Worm (Caenorhabditis elegans) whole organism, L1 larva: ENCODE results near the gene F55B11.6.

Experiments used
- C04F5.9 ChIP-seq: sonication (generic microtip); optimal IDR thresholded peaks from 2 replicates; lab custom pipeline; 2016; ENCODE audit warnings: missing genetic modification characterization, missing compliant biosample characterization
- C34B4.2 ChIP-seq: sonication (generic microtip); optimal IDR thresholded peaks from 2 replicates; lab custom pipeline; 2017; ENCODE audit warnings: mild to moderate bottlenecking, missing genetic modification characterization, missing compliant biosample characterization
- aha-1 ChIP-seq: fragments of 150-350 bp; optimal IDR thresholded peaks from 2 replicates; lab custom pipeline; 2014; ENCODE audit warnings: missing biosample characterization, missing genetic modification characterization
- alr-1 ChIP-seq: fragments of 200-800 bp; sonication (Bioruptor generic); optimal IDR thresholded peaks from 2 replicates; lab custom pipeline; 2018; ENCODE audit warnings: borderline replicate concordance, mild to moderate bottlenecking, missing genetic modification characterization, missing compliant biosample characterization
- blmp-1 ChIP-seq: fragments of 150-350 bp; optimal IDR thresholded peaks from 2 replicates; lab custom pipeline; 2014; ENCODE audit warnings: missing biosample characterization, missing genetic modification characterization
- ceh-63 ChIP-seq: fragments of 200-800 bp; sonication (Bioruptor generic); optimal IDR thresholded peaks from 2 replicates; lab custom pipeline; 2018; ENCODE audit warnings: mild to moderate bottlenecking, missing genetic modification characterization, missing compliant biosample characterization
- ceh-82 ChIP-seq, 3 experiments: fragments of 150-350 bp in 1 of 3; sonication (generic microtip) in 2 of 3; optimal IDR thresholded peaks; 2 replicates each; lab custom pipeline; 2014 to 2017; ENCODE audit warnings: missing biosample characterization in 3 of 3, missing genetic modification characterization in 3 of 3
- ceh-88 ChIP-seq: fragments of 200-800 bp; sonication (Bioruptor generic); IDR thresholded peaks from 2 replicates; pipeline ENCODE4 v1.3.6; 2022; ENCODE audit warnings: missing genetic modification characterization, missing compliant biosample characterization
- egl-13 ChIP-seq: sonication (generic microtip); optimal IDR thresholded peaks from 2 replicates; lab custom pipeline; 2016; ENCODE audit warnings: missing genotype, missing genetic modification reagents, missing genetic modification characterization, missing compliant biosample characterization
- elt-2 ChIP-seq: sonication (generic microtip); optimal IDR thresholded peaks from 2 replicates; lab custom pipeline; 2016; ENCODE audit warnings: missing genetic modification characterization, mild to moderate bottlenecking, inconsistent platforms, missing compliant biosample characterization, missing genetic modification reagents
- elt-3 ChIP-seq, 6 experiments: fragments of 150-350 bp in 1 of 6; sonication (generic microtip); optimal IDR thresholded peaks; 2 replicates each; lab custom pipeline; 2017 to 2018; ENCODE audit warnings: missing biosample characterization in 6 of 6, missing genetic modification characterization in 6 of 6, inconsistent platforms in 1 of 6
- ets-5 ChIP-seq: fragments of 200-800 bp; sonication (Bioruptor generic); IDR thresholded peaks from 2 replicates; pipeline ENCODE4 v1.3.6; 2022; ENCODE audit warnings: missing genetic modification characterization, missing compliant biosample characterization
- fkh-4 ChIP-seq: sonication (generic microtip); optimal IDR thresholded peaks from 2 replicates; lab custom pipeline; 2016; ENCODE audit warnings: missing compliant biosample characterization, missing genetic modification characterization, borderline replicate concordance
- fkh-8 ChIP-seq: sonication (generic microtip); optimal IDR thresholded peaks from 2 replicates; lab custom pipeline; 2016; ENCODE audit warnings: mild to moderate bottlenecking, missing genetic modification characterization, missing compliant biosample characterization
- hlh-17 ChIP-seq: fragments of 200-800 bp; sonication (Bioruptor generic); optimal IDR thresholded peaks from 2 replicates; lab custom pipeline; 2018; ENCODE audit warnings: missing genetic modification characterization, mild to moderate bottlenecking, missing compliant biosample characterization, moderate library complexity, borderline replicate concordance
- hlh-4 ChIP-seq: sonication (generic microtip); optimal IDR thresholded peaks from 2 replicates; lab custom pipeline; 2016; ENCODE audit warnings: mild to moderate bottlenecking, missing genetic modification characterization, missing compliant biosample characterization
- hpl-2 ChIP-seq: fragments of 150-350 bp; optimal IDR thresholded peaks from 2 replicates; lab custom pipeline; 2014; ENCODE audit warnings: missing biosample characterization, missing genetic modification reagents, missing genetic modification characterization
- irx-1 ChIP-seq: sonication (generic microtip); optimal IDR thresholded peaks from 2 replicates; lab custom pipeline; 2016; ENCODE audit warnings: missing genetic modification characterization, missing compliant biosample characterization
- jun-1 ChIP-seq: fragments of 150-350 bp; optimal IDR thresholded peaks from 2 replicates; lab custom pipeline; 2014; ENCODE audit warnings: missing biosample characterization, missing genetic modification reagents, missing genetic modification characterization
- lsy-2 ChIP-seq, 2 experiments: fragments of 150-350 bp; optimal IDR thresholded peaks; 2 replicates each; lab custom pipeline; 2014; ENCODE audit warnings: missing biosample characterization in 2 of 2, missing genetic modification characterization in 2 of 2
- mep-1 ChIP-seq: fragments of 150-350 bp; optimal IDR thresholded peaks from 2 replicates; lab custom pipeline; 2014; ENCODE audit warnings: missing biosample characterization, missing genetic modification characterization
- nhr-11 ChIP-seq: fragments of 150-350 bp; optimal IDR thresholded peaks from 2 replicates; lab custom pipeline; 2014; ENCODE audit warnings: missing biosample characterization, missing genetic modification characterization
- nhr-12 ChIP-seq: sonication (generic microtip); optimal IDR thresholded peaks from 2 replicates; lab custom pipeline; 2017; ENCODE audit warnings: missing biosample characterization, missing genetic modification characterization
- nhr-20 ChIP-seq: sonication (generic microtip); optimal IDR thresholded peaks from 2 replicates; lab custom pipeline; 2016; ENCODE audit warnings: mild to moderate bottlenecking, missing genetic modification characterization, missing compliant biosample characterization
- nhr-47 ChIP-seq: sonication (generic microtip); optimal IDR thresholded peaks from 2 replicates; lab custom pipeline; 2016; ENCODE audit warnings: mild to moderate bottlenecking, missing genetic modification characterization, moderate library complexity, missing compliant biosample characterization
- nhr-77 ChIP-seq: fragments of 150-350 bp; optimal IDR thresholded peaks from 2 replicates; lab custom pipeline; 2014; ENCODE audit warnings: missing biosample characterization, missing genetic modification characterization
- nhr-84 ChIP-seq: sonication (generic microtip); optimal IDR thresholded peaks from 2 replicates; lab custom pipeline; 2017; ENCODE audit warnings: missing biosample characterization, missing genetic modification characterization
- nhr-85 ChIP-seq: sonication (generic microtip); peaks from one replicate; lab custom pipeline; 2016; ENCODE audit warnings: missing genetic modification characterization, inconsistent platforms, missing compliant biosample characterization
- pag-3 ChIP-seq: sonication (generic microtip); optimal IDR thresholded peaks from 2 replicates; lab custom pipeline; 2017; ENCODE audit warnings: missing genetic modification characterization, mild to moderate bottlenecking, missing compliant biosample characterization, antibody characterized with exemption, borderline replicate concordance; ENCODE audit not compliant: insufficient read depth
- pax-3 ChIP-seq: fragments of 200-800 bp; sonication (Bioruptor generic); optimal IDR thresholded peaks from 2 replicates; lab custom pipeline; 2018; ENCODE audit warnings: mild to moderate bottlenecking, missing genetic modification characterization, moderate library complexity, missing compliant biosample characterization
- rnt-1 ChIP-seq: sonication (generic microtip); optimal IDR thresholded peaks from 2 replicates; lab custom pipeline; 2016; ENCODE audit warnings: mild to moderate bottlenecking, missing genetic modification characterization, moderate library complexity, missing compliant biosample characterization
- skn-1 ChIP-seq: fragments of 150-350 bp; optimal IDR thresholded peaks from 2 replicates; lab custom pipeline; 2014; ENCODE audit warnings: missing biosample characterization, missing genetic modification characterization
- snu-23 ChIP-seq: sonication (generic microtip); optimal IDR thresholded peaks from 2 replicates; lab custom pipeline; 2016; ENCODE audit warnings: missing genetic modification characterization, missing compliant biosample characterization
- sptf-1 ChIP-seq: fragments of 150-350 bp; optimal IDR thresholded peaks from 2 replicates; lab custom pipeline; 2014; ENCODE audit warnings: missing biosample characterization, missing genetic modification characterization
- tlp-1 ChIP-seq: fragments of 150-350 bp; optimal IDR thresholded peaks from 2 replicates; lab custom pipeline; 2014; ENCODE audit warnings: missing biosample characterization, missing genetic modification characterization
- unc-30 ChIP-seq: sonication (generic microtip); optimal IDR thresholded peaks from 2 replicates; lab custom pipeline; 2017; ENCODE audit warnings: missing biosample characterization, missing genetic modification characterization
- unc-62 ChIP-seq: fragments of 150-350 bp; optimal IDR thresholded peaks from 2 replicates; lab custom pipeline; 2014; ENCODE audit warnings: missing biosample characterization, missing genetic modification reagents, missing genetic modification characterization
- unc-86 ChIP-seq: sonication (generic microtip); optimal IDR thresholded peaks from 2 replicates; lab custom pipeline; 2016; ENCODE audit warnings: missing genetic modification characterization, missing compliant biosample characterization
- unc-98 ChIP-seq: fragments of 200-800 bp; sonication (Bioruptor generic); IDR thresholded peaks from 2 replicates; pipeline ENCODE4 v1.3.6; 2022; ENCODE audit warnings: missing genetic modification characterization, missing compliant biosample characterization
- xbp-1 ChIP-seq: sonication (generic microtip); optimal IDR thresholded peaks from 2 replicates; lab custom pipeline; 2016; ENCODE audit warnings: missing genetic modification characterization, missing compliant biosample characterization
- zag-1 ChIP-seq: fragments of 150-350 bp; optimal IDR thresholded peaks from 2 replicates; lab custom pipeline; 2014; ENCODE audit warnings: missing biosample characterization, missing genetic modification characterization
- zip-4 ChIP-seq: fragments of 200-800 bp; sonication (Bioruptor generic); optimal IDR thresholded peaks from 2 replicates; lab custom pipeline; 2018; ENCODE audit warnings: mild to moderate bottlenecking, missing genetic modification characterization, moderate library complexity, missing compliant biosample characterization

The F55B11.6 gene

DNA sequence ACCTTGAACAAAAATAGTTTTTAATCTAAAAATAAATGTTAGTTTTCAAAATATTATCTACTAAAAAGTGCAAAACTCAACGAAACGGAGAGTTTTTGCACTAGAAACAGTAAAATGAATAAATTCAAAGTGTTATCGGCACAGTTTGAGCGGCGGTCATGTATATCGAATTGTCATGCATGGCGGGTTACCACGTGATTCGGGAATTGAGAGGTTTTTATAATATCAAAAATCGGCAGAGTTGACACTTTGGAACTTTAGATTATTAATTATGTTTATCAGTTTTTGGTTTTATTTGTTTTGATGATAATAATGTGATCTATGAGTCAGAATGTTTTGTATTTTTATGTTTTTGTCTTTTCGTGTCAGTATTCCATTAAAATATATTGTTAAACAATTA, 3.6 kb downstream of the F55B11.6 start (continued):
- TF ChIP-seq ceh-88 (GFP tag; lab: Robert Waterston, UW) = no peak

DNA sequence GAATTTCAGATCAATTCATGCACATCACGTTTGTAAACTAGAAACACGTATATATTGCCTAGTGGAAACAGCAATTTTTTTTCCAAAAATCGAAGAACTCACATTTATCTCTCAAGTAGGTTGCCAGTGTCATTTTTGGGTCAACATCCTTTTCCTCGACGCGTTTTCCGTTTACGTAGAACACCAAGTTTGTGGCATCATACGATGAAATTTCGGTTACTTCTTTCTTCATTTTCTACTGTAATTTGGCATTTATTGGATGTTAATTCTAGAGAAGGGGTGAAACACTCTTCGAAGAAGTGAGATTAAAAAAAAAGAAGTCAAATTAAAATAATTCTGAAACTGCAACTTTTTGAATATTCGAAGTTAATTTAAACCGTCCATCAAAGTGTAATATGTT, 4.4 kb downstream of the F55B11.6 start, which contains the start of gene xdh-1:
Gene xdh-1, minus strand, starts transcription at position 240 of the 400 bp plus-strand sequence.
- TF ChIP-seq hlh-4 (tag; lab: Kevin White, UChicago) (no peak), unc-30 (tag; lab: Kevin White, UChicago) (no peak), nhr-20 (no peak), hpl-2 (GFP tag; lab: Kevin White, UChicago) (no peak), zag-1 (tag; lab: Kevin White, UChicago) (no peak), nhr-11 (tag; lab: Kevin White, UChicago) (no peak), zip-4 (GFP tag; lab: Kevin White, UChicago) (no peak), irx-1 (tag; lab: Kevin White, UChicago) (no peak), hlh-17 (GFP tag; lab: Kevin White, UChicago) (no peak), C34B4.2 (tag; lab: Kevin White, UChicago) (no peak), nhr-47 (no peak)
- TF ChIP-seq, all 84 proteins: peak for 0

DNA sequence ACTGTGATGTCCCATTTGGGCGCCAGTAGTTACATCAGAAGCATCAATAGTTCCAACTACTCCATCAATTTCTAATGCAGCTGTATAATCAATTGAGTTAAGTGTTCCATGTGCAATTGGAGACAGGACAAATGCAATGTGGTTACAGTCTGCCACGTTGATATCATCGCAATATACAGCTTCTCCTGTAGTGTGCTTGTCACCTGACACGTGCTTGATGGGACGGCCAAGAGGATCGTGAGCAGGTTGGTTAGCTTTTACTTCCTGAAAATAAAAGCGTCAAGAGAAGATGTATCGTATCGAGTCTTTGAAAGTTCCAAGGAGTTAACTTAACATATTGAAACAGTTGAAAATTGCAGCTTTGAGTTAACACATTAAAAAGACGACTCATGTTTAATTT, 8.5 kb downstream of the F55B11.6 start:
- TF ChIP-seq ceh-82 (tag; optimal IDR thresholded peaks at IDR 0.05; lab: Kevin White, UChicago) = no peak
- no peak for TF ChIP-seq C34B4.2 (tag; lab: Kevin White, UChicago)
- no peak for TF ChIP-seq alr-1
- TF ChIP-seq snu-23 = no peak
- no peak for TF ChIP-seq nhr-84
- no peak for TF ChIP-seq jun-1 (tag; lab: Kevin White, UChicago)
- TF ChIP-seq sptf-1 (tag; lab: Kevin White, UChicago) = no peak
- no peak for TF ChIP-seq aha-1 (tag; lab: Kevin White, UChicago)
- no peak for TF ChIP-seq pag-3 (tag; lab: Kevin White, UChicago)
- no peak for TF ChIP-seq elt-3 (tag; optimal IDR thresholded peaks at IDR 0.05; lab: Kevin White, UChicago)
- TF ChIP-seq tlp-1 = no peak
- TF ChIP-seq nhr-85 (tag; lab: Kevin White, UChicago) = no peak
- TF ChIP-seq fkh-8 = no peak
- TF ChIP-seq unc-62 (GFP tag; lab: Kevin White, UChicago) = no peak
- no peak for TF ChIP-seq fkh-4 (tag; lab: Kevin White, UChicago)

DNA sequence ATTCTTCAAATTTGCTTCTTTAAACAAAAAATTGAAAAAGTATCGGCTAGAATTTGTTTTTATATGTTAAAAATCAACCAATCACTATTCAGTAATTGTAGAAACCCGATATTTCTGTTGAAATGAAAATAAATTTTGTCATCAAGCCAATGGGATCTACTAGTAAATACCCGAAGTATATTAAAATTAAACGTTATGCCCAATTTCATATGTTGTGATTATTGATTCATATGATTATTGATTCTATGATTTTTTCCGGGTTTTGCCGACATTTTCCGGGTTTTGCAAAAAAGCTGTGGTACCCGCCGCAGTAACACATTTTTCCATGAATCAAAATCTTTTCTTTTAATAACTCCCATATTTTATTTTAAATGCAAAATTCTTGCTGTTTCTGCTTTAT, 21.5 kb downstream of the F55B11.6 start:
- TF ChIP-seq skn-1 (tag; lab: Kevin White, UChicago) (no peak), unc-98 (GFP tag; lab: Robert Waterston, UW) (no peak), pax-3 (no peak), rnt-1 (tag; lab: Kevin White, UChicago) (no peak)

DNA sequence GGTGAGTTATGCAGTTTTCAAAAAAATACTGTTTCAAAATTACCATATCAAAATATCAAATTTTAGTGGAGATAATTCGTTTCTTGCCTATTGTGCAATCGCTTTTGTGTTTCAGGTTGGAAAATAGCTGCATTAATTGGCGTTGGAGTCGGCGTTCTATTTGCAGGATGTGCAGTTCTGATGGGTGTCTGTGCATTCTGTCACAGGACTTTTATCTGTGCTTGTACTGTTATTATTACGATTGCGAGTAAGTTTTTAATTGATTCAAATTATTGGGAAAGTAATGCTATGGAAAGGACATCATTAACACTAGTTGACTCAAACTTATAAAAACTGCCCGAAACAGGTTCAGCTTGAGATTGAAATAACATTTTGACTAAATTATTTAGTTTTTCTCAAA, 22.2 kb downstream of the F55B11.6 start:
- TF ChIP-seq elt-2 (tag; lab: Kevin White, UChicago) = no peak
- no peak for TF ChIP-seq C04F5.9 (tag; lab: Kevin White, UChicago)
- no peak for TF ChIP-seq ceh-88 (GFP tag; lab: Robert Waterston, UW)
- no peak for TF ChIP-seq nhr-20
- no peak for TF ChIP-seq nhr-84
- TF ChIP-seq skn-1 (tag; lab: Kevin White, UChicago) = no peak
- no peak for TF ChIP-seq pax-3
- TF ChIP-seq egl-13 (tag; lab: Kevin White, UChicago) = no peak
- no peak for TF ChIP-seq blmp-1
- TF ChIP-seq C34B4.2 (tag; lab: Kevin White, UChicago) = no peak
- no peak for TF ChIP-seq ceh-63 (GFP tag; lab: Kevin White, UChicago)
- TF ChIP-seq mep-1 (tag; lab: Kevin White, UChicago) = no peak
- TF ChIP-seq xbp-1 (tag; lab: Kevin White, UChicago) = no peak
- no peak for TF ChIP-seq nhr-12 (tag; lab: Kevin White, UChicago)
- TF ChIP-seq ceh-82 (tag; optimal IDR thresholded peaks at IDR 0.05; lab: Kevin White, UChicago) = no peak
- TF ChIP-seq ets-5 = no peak
- TF ChIP-seq lsy-2 (tag; optimal IDR thresholded peaks at IDR 0.05; lab: Kevin White, UChicago) = no peak
- TF ChIP-seq nhr-77 (tag; lab: Kevin White, UChicago) = no peak
- no peak for TF ChIP-seq unc-86 (tag; lab: Kevin White, UChicago)
